Fruit fly (Drosophila melanogaster): ENCODE results near the gene Aps.

DNA sequence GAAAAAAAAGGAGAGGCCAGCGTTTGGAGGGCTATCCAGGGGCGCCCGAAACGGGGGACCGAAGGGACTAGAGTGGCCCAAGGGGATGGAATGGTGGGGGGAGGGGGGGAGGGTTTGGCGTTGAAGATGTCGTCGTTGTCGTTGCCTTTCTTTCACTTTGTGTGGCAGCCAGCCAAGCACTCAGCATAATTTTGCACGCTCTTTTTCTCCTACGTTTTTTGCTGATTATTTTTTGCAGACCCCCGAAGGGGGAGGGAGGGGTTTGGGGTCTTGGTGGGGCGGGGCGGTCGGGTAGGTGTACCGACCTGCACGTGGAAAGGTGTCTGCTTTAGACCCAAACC, 45.8 kb downstream of the Aps start:
- TF ChIP-seq CG8319 (GFP tag; optimal IDR thresholded peaks at IDR 0.05) (peak; percentile 9), CG11902 (GFP tag; optimal IDR thresholded peaks at IDR 0.05) (no peak), Gug (GFP tag; IDR thresholded peaks at IDR 0.05) (no peak), CG10669 (GFP tag; optimal IDR thresholded peaks at IDR 0.05) (no peak), CG31627 (GFP tag; optimal IDR thresholded peaks at IDR 0.05) (no peak), vri (GFP tag; optimal IDR thresholded peaks at IDR 0.05) (no peak), CG32006 (GFP tag; optimal IDR thresholded peaks at IDR 0.05) (peak; percentile 28), dsx (GFP tag; optimal IDR thresholded peaks at IDR 0.05; ENCODE audit: poor library complexity, severe bottlenecking) (no peak), Hr39 (GFP tag; optimal IDR thresholded peaks at IDR 0.05) (no peak), eg (GFP tag; IDR thresholded peaks at IDR 0.05) (no peak), Sox14 (GFP tag; optimal IDR thresholded peaks at IDR 0.05) (no peak)

Data from whole organism, prepupa.